Fruit fly (Drosophila melanogaster): ENCODE data around the gene CG17267.

Gene CG17267

DNA sequence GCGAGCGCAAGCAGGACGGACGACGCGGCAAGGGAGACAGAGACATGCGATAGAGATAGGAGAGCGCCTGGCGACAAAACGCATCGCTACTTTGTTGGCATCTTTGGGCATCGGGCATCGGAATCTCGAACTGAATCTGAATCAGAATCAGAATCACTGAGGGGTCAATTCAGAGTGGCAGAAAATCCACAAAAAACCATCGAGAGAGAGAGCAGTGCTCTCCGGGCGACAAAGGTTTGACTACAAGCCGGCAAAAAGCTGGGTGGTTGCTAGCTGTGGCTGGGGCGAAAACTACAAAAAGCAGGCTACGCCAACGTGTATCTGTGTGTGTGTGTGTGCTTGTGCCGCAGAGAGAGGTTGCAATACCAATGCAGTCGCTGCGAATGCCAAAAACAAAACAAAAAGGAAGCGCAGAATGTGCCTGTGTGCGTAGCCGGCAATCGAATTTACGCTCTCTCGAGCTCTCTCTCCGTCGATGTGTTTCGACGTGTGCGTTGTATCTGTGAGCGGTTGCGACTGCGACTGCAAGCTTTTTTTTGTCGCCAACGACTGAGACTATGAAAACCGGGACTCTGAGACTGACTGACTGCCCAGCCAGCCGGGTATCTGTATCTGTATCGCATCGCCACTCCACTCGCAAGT is 39.5 kb upstream of the CG17267 start (continued):
- TF ChIP-seq Eip75B (GFP tag; optimal IDR thresholded peaks at IDR 0.05) (peak; percentile 84), spab (GFP tag; optimal IDR thresholded peaks at IDR 0.05) (peak; percentile 93), CG6163 (GFP tag; IDR thresholded peaks at IDR 0.05) (peak; percentile 99), CG9139 (GFP tag; optimal IDR thresholded peaks at IDR 0.05) (peak; percentile 98), topi (GFP tag; optimal IDR thresholded peaks at IDR 0.05) (peak; percentile 82), CG8632 (GFP tag; optimal IDR thresholded peaks at IDR 0.05) (peak; percentile 89), CG11902 (GFP tag; optimal IDR thresholded peaks at IDR 0.05) (no peak), CG6854 (GFP tag; optimal IDR thresholded peaks at IDR 0.05) (peak; percentile 97), CG6792 (GFP tag; optimal IDR thresholded peaks at IDR 0.05) (peak; percentile 80), cyc (GFP tag; optimal IDR thresholded peaks at IDR 0.05) (peak; percentile 17), Eip93F (GFP tag; optimal IDR thresholded peaks at IDR 0.05) (peak; percentile 97), Hr39 (GFP tag; optimal IDR thresholded peaks at IDR 0.05) (no peak), fkh (GFP tag; optimal IDR thresholded peaks at IDR 0.05) (no peak), CG6808 (GFP tag; optimal IDR thresholded peaks at IDR 0.05) (peak; percentile 95), Blimp-1 (GFP tag; optimal IDR thresholded peaks at IDR 0.05) (peak; percentile 73), Lpt (GFP tag; optimal IDR thresholded peaks at IDR 0.05) (peak; percentile 90), Smox (GFP tag; optimal IDR thresholded peaks at IDR 0.05) (peak; percentile 54), Sox14 (GFP tag; optimal IDR thresholded peaks at IDR 0.05) (peak; percentile 71), net (GFP tag; optimal IDR thresholded peaks at IDR 0.05) (peak; percentile 89), CG3919 (GFP tag; optimal IDR thresholded peaks at IDR 0.05) (peak; percentile 87), CG15336 (GFP tag; IDR thresholded peaks at IDR 0.05) (peak; percentile 98), eg (GFP tag; IDR thresholded peaks at IDR 0.05) (peak; percentile 98), Gug (GFP tag; IDR thresholded peaks at IDR 0.05) (peak; percentile 93), Sox15 (GFP tag; optimal IDR thresholded peaks at IDR 0.05) (no peak), Sox102F (GFP tag; optimal IDR thresholded peaks at IDR 0.05) (peak; percentile 79), CG11294 (GFP tag; IDR thresholded peaks at IDR 0.05) (peak; percentile 89), Eip78C (GFP tag) (peak; percentile 94), CG32006 (GFP tag; optimal IDR thresholded peaks at IDR 0.05) (peak; percentile 79), Met (GFP tag; optimal IDR thresholded peaks at IDR 0.05) (peak; percentile 71), CG3032 (tag; optimal IDR thresholded peaks at IDR 0.05) (peak; percentile 87), lz (GFP tag; optimal IDR thresholded peaks at IDR 0.05) (peak; percentile 37), CG7368 (GFP tag; optimal IDR thresholded peaks at IDR 0.05) (peak; percentile 88)

DNA sequence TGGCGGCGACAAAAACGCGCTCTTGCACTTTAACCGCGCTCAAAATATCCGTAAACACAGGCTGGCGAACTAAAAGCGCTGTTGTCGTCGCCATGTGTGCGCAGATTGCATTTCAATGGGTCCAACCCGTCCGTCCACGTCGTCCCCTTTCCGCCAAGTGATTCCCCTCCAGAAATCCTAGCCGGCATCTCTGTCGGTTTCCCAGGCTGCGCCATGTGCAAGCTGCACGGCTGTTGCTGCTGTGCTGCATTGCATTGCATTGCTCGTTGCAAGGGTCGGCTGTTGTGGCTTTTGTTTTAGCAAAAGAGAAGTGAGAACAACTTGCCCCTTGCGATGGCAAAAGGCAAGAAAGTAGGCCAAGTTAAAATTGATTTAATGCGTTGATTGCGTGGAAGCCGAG is 35.2 kb upstream of the CG17267 start:
- TF ChIP-seq CG1621 (tag; optimal IDR thresholded peaks at IDR 0.05) (peak; percentile 75), Eip93F (GFP tag; optimal IDR thresholded peaks at IDR 0.05) (no peak), fkh (GFP tag; optimal IDR thresholded peaks at IDR 0.05) (no peak), Eip78C (GFP tag) (peak; percentile 59), dsx (GFP tag; optimal IDR thresholded peaks at IDR 0.05; ENCODE audit: poor library complexity, severe bottlenecking) (peak; percentile 49), ss (GFP tag; optimal IDR thresholded peaks at IDR 0.05) (peak in 1 of 2 experiments; percentile 25)

DNA sequence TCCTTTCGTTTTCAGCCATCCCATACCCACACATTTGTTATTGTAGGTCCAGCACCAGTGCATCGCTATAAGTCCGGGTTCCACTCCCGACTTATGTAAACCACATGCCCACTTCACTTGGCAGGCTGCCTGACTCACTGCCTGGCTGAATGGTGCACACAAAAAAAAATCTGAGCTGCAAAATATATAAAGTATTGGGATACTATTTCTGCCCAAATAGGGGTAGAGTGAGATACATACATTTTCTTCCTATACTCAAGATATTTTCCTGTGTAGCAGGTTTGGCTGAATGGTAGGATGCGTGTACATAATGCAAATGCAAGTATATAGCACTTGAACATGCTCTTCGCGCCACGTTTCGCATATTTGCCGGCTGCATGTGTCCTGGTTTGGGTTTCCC is 34.3 kb upstream of the CG17267 start:
- peak; percentile 30 for TF ChIP-seq OdsH (GFP tag; optimal IDR thresholded peaks at IDR 0.05)
- peak; percentile 86 for TF ChIP-seq Eip78C (GFP tag)
- peak; percentile 36 for TF ChIP-seq spab (GFP tag; optimal IDR thresholded peaks at IDR 0.05)
- TF ChIP-seq dac (GFP tag; optimal IDR thresholded peaks at IDR 0.05), result no peak
- no peak for TF ChIP-seq CG4318 (GFP tag; optimal IDR thresholded peaks at IDR 0.05)
- no peak for TF ChIP-seq CG8319 (GFP tag; optimal IDR thresholded peaks at IDR 0.05)
- TF ChIP-seq ss (GFP tag; optimal IDR thresholded peaks at IDR 0.05), result peak; percentile 56 to 64
- TF ChIP-seq topi (GFP tag; optimal IDR thresholded peaks at IDR 0.05), result no peak
- peak; percentile 17 for TF ChIP-seq fd59A (GFP tag; optimal IDR thresholded peaks at IDR 0.05)
- TF ChIP-seq Lpt (GFP tag; optimal IDR thresholded peaks at IDR 0.05), result no peak
- TF ChIP-seq pdm3 (GFP tag; optimal IDR thresholded peaks at IDR 0.05), result peak; percentile 53
- no peak for TF ChIP-seq CG6854 (GFP tag; optimal IDR thresholded peaks at IDR 0.05)
- 0 out of 3 replicates have a peak, but pooled peaks have one; percentile 52 for TF ChIP-seq CG6163 (GFP tag; IDR thresholded peaks at IDR 0.05)
- peak; percentile 24 for TF ChIP-seq Met (GFP tag; optimal IDR thresholded peaks at IDR 0.05)
- no peak for TF ChIP-seq Hr38 (GFP tag; optimal IDR thresholded peaks at IDR 0.05)
- no peak for TF ChIP-seq CG8632 (GFP tag; optimal IDR thresholded peaks at IDR 0.05)
- peak; percentile 39 for TF ChIP-seq acj6 (GFP tag; optimal IDR thresholded peaks at IDR 0.05)
- TF ChIP-seq CG1621 (tag; optimal IDR thresholded peaks at IDR 0.05), result peak; percentile 43
- no peak for TF ChIP-seq Blimp-1 (GFP tag; optimal IDR thresholded peaks at IDR 0.05)
- TF ChIP-seq Gug (GFP tag; IDR thresholded peaks at IDR 0.05), result no peak
- no peak for TF ChIP-seq CG9139 (GFP tag; optimal IDR thresholded peaks at IDR 0.05)
- peak; percentile 69 for TF ChIP-seq svp (GFP tag)
- TF ChIP-seq eg (GFP tag; IDR thresholded peaks at IDR 0.05), result no peak; the same call in 2 of the 3 replicates
- peak; percentile 11 for TF ChIP-seq Hr4 (GFP tag; optimal IDR thresholded peaks at IDR 0.05)
- peak; percentile 45 for TF ChIP-seq achi (GFP tag; optimal IDR thresholded peaks at IDR 0.05)
- peak; percentile 40 for TF ChIP-seq CG3032 (tag; optimal IDR thresholded peaks at IDR 0.05)

All from whole organism, prepupa.